Fruit fly (Drosophila melanogaster) S2 (cell line): Measurements from ENCODE around the gene CG13038.

Experiments used
- CG8478 ChIP-seq: fragments of >200 bp; optimal IDR thresholded peaks from 2 replicates; lab custom pipeline; 2018
- CTCF ChIP-seq, 2 experiments: fragments of >200 bp; optimal IDR thresholded peaks; 2 replicates each; lab custom pipeline; 2018

DNA sequence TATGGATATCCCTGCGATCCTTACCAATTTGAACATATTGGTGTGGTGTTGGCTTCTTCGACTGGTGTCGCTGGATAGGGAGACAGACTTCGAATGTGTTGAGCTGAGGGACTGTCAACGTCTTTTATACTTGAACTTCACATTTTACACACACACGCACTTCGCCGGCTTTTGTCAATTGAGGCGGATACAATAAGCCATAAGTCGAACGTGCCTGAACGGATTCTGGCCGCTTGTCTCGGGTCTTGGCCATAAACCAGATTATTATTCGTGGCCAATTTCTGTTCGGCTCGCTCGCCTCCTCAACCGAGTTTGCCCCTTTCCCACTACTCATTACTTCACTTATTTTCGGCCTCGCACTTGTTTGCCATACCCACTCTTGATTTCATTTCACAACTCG, 24.6 kb downstream of the CG13038 start, which contains the start of gene CG13044:
- no peak for TF ChIP-seq CG8478 (lab: Kevin White, UChicago)
- TF ChIP-seq CTCF (optimal IDR thresholded peaks at IDR 0.05; lab: Kevin White, UChicago), result no peak
